Worm (Caenorhabditis elegans): ENCODE results near the gene W04G3.10.

ce11 chrX:11076491-11076890, 1.6 kb downstream of the W04G3.10 start, which contains the start of gene W04G3.12:
- TF ChIP-seq lsy-2 (tag; optimal IDR thresholded peaks at IDR 0.05) (no peak), ztf-11 (tag; optimal IDR thresholded peaks at IDR 0.05) (no peak)

Data from whole organism, L1 larva.